Fruit fly (Drosophila melanogaster): ENCODE measurements around the gene Nepl8.

Nepl8 gene

DNA sequence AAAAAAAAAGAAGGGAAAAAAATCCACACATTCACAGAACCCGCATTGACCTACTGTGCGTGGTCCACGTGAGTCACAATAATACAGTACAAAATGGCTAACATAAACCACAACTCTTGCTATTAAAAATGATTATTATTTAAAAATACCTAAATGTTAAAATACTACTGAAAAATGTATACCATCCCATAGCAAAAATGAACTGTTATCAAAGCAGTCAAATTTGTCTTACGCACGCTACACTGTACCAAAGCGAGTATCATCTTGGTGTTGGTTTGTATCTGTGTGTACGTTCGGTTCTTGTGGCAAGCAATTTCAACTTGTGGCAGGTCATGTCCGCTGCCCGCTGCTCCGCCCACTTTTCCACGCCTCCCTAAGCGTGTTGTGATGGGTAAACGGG is 12.5 kb downstream of the Nepl8 start (continued):
- TF ChIP-seq CG31224 (GFP tag; IDR thresholded peaks at IDR 0.05) (peak; percentile 74), amos (GFP tag; IDR thresholded peaks at IDR 0.05; ENCODE audit: partially characterized antibody) (no peak), CG14710 (tag; optimal IDR thresholded peaks at IDR 0.05) (peak; percentile 85), Lhr (GFP tag; optimal IDR thresholded peaks at IDR 0.05) (peak; percentile 74), jing (GFP tag; optimal IDR thresholded peaks at IDR 0.05) (peak; percentile 80), scrt (GFP tag; optimal IDR thresholded peaks at IDR 0.05) (peak; percentile 79), Bgb (GFP tag; IDR thresholded peaks at IDR 0.05; ENCODE audit: partially characterized antibody) (no peak), Dfd (GFP tag; optimal IDR thresholded peaks at IDR 0.05) (no peak), sob (GFP tag; IDR thresholded peaks at IDR 0.05) (peak; percentile 95), bigmax (GFP tag; optimal IDR thresholded peaks at IDR 0.05) (no peak), NFAT (GFP tag; IDR thresholded peaks at IDR 0.05) (peak; percentile 86), Ssrp (tag; optimal IDR thresholded peaks at IDR 0.05) (peak; percentile 87), CG30403 (GFP tag; optimal IDR thresholded peaks at IDR 0.05) (peak; percentile 89), tio (GFP tag; optimal IDR thresholded peaks at IDR 0.05) (peak; percentile 87), dati (GFP tag; IDR thresholded peaks at IDR 0.05) (peak; percentile 76), Mes4 (GFP tag; optimal IDR thresholded peaks at IDR 0.05) (peak; percentile 72), trem (tag; optimal IDR thresholded peaks at IDR 0.05) (peak; percentile 58), CG12104 (GFP tag; optimal IDR thresholded peaks at IDR 0.05) (peak; percentile 49), CG3407 (GFP tag; optimal IDR thresholded peaks at IDR 0.05) (peak; percentile 83), mam (GFP tag; optimal IDR thresholded peaks at IDR 0.05) (peak; percentile 82), CG4730 (GFP tag; IDR thresholded peaks at IDR 0.05) (peak; percentile 88), vvl (GFP tag; IDR thresholded peaks at IDR 0.05) (peak; percentile 97), sens (GFP tag) (peak; percentile 69), CG13894 (tag; optimal IDR thresholded peaks at IDR 0.05) (peak; percentile 79), crol (GFP tag; IDR thresholded peaks at IDR 0.05) (peak; percentile 72), CG31441 (GFP tag; IDR thresholded peaks at IDR 0.05) (peak; percentile 74), CG12299 (tag; optimal IDR thresholded peaks at IDR 0.05) (peak; percentile 83), Lpt (GFP tag; optimal IDR thresholded peaks at IDR 0.05) (no peak)

DNA sequence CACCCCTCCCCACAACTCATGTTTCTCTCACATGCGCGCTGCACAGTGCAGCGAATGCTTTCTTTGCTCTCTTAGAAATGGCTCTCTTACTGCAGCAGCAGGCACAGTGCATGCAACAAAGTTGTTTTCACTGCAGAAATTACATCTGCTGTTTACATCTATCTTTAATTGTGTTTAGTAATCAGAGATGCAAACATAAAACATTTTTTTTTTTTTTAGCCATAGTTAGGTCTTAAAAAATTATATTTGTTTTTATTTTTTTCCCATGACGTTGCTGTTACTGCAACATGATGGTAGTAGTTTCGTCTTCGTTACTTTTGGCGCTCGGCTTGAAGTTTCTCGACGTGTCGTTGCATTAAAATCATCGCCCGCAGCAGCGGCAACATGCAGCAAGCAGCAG is 13.4 kb downstream of the Nepl8 start:
- TF ChIP-seq CG8388 (GFP tag; optimal IDR thresholded peaks at IDR 0.05) (peak; percentile 80), CG3163 (GFP tag; optimal IDR thresholded peaks at IDR 0.05) (peak; percentile 23), CG12659 (GFP tag; optimal IDR thresholded peaks at IDR 0.05) (no peak), tio (GFP tag; optimal IDR thresholded peaks at IDR 0.05) (no peak), Trl (optimal IDR thresholded peaks at IDR 0.05) (peak in 1 of 2 experiments; percentile 36), Trl (GFP tag; optimal IDR thresholded peaks at IDR 0.05) (no peak), Drgx (GFP tag; IDR thresholded peaks at IDR 0.05) (peak; percentile 33; the same call in 1 of the 2 replicates)

DNA sequence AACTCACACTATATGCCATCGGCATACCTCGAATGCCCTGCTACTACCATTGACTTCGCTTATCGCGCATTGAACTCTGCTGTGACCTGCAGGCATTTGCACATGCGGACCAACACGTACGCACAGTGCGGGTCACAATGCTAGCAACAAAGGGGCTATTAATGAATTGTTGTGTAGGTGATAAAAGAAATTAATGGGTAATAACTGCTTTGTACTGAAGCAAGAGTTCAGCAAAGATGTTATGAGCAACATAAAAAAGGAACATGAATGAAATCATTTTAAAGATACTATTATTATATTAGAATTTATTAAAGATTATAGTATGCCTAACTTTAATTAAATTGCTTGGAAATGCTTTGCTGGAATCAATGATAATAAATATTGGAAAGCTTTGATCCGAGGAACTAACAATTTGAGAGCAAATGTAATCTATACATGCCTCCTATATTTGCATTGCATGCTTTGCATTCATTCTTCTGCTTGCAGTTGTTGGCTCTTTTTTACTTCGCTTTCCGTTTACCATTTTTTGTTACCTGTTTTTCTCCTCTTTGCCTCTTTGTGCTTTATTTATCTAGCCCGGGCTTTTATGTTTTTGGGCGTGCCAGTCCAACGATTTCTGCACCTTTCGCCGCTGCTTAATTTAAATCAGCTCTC is 15.1 kb downstream of the Nepl8 start:
- TF ChIP-seq CG6689 (GFP tag; IDR thresholded peaks at IDR 0.05): 0 out of 2 replicates have a peak, but pooled peaks have one; percentile 7
- TF ChIP-seq CG13287 (GFP tag; IDR thresholded peaks at IDR 0.05; ENCODE audit: partially characterized antibody): no peak
- no peak for TF ChIP-seq Poxn (GFP tag; IDR thresholded peaks at IDR 0.05)
- TF ChIP-seq ranshi (GFP tag; IDR thresholded peaks at IDR 0.05): no peak
- no peak for TF ChIP-seq CG10267 (tag; optimal IDR thresholded peaks at IDR 0.05)
- peak; percentile 0 for TF ChIP-seq CG11504 (tag; optimal IDR thresholded peaks at IDR 0.05)
- TF ChIP-seq zfh1 (GFP tag; IDR thresholded peaks at IDR 0.05): 0 out of 3 replicates have a peak, but pooled peaks have one; percentile 16
- TF ChIP-seq lola (GFP tag; optimal IDR thresholded peaks at IDR 0.05): no peak
- TF ChIP-seq CG11696 (GFP tag; IDR thresholded peaks at IDR 0.05): peak; percentile 71
- TF ChIP-seq Hr51 (GFP tag; optimal IDR thresholded peaks at IDR 0.05): no peak
- TF ChIP-seq ken (GFP tag; IDR thresholded peaks at IDR 0.05): no peak
- TF ChIP-seq hkb (optimal IDR thresholded peaks at IDR 0.05): no peak
- TF ChIP-seq hkb (GFP tag; IDR thresholded peaks at IDR 0.05): 0 out of 2 replicates have a peak, but pooled peaks have one; percentile 9
- 0 out of 3 replicates have a peak, but pooled peaks have one; percentile 37 for TF ChIP-seq CG3726 (GFP tag; IDR thresholded peaks at IDR 0.05)
- peak in 1 of 2 experiments; percentile 53 for TF ChIP-seq bsh (GFP tag; optimal IDR thresholded peaks at IDR 0.05)
- TF ChIP-seq CG9876 (GFP tag; optimal IDR thresholded peaks at IDR 0.05): no peak

Measured in whole organism, embryonic.